Fruit fly (Drosophila melanogaster) whole organism, larva: ENCODE results near the gene Gr64d.
A peak's percentile ranks its signal among the peaks of the same experiment; 100 is the strongest.

Experiments used
- noc ChIP-seq: fragments of 200-800 bp; sonication (Bioruptor generic); optimal IDR thresholded peaks from 3 replicates; lab custom pipeline; 2019; ENCODE audit warnings: missing biosample characterization, mild to moderate bottlenecking, missing genetic modification characterization, moderate library complexity

Gr64d gene

DNA sequence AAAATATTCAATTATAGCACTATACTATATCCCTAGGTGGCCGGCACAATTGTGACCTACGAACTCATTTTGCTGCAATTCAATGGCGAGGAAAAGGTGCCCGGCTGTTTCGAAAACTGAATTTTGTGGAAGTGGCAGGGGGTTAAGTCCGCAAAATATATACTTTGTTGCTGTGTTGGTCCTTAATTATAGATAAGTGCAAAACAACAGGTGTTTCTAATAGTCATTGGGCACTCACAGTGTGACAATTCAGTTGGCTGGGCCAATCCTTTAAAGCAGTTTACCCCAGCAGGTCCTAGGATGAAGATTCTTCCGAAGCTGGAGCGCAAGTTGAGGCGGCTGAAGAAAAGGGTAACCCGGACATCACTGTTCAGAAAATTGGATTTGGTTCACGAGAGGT lies 3.6 kb downstream of the Gr64d start, which contains the start of gene Gr64f:
Gr64f (plus strand) TSS at position 301 of the 400 bp plus-strand sequence.
- no peak for TF ChIP-seq noc (tag; lab: Kevin White, UChicago)

DNA sequence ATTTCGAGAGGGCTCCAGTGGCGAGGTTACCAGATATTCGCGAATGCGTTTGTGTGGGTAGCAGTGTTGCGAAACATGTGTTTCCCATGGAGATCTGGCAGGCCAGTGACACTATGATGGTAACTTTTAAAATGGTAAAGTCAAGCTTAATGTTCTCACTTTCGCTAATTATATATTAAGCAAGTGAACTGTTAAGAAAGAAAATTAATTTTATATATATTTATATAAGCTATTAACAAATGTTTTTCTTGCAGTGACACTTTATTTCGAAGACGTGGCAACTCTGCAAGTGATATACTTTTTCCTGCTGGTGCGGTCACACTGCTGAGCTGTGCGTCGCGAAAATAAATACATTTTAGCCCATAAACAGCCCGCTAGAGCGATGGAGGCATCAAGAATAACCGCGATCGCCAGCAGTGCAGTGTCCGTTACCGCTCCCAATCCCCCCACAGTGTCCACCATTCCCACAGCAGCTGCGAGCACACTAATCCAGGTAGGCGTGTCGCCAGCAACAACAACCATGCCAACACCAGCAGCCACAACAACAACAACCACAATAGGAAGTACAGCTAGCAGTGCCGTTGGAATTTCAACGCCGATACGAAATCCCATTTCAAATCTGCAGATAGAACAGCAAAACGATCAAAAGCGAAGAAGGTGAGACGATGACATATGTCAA lies 8.5 kb downstream of the Gr64d start, which contains the start of the genes CG11593 and Rcd5:
CG11593 (minus strand) TSS at position 236 of the 679 bp plus-strand sequence.
Rcd5 (plus strand) TSS at position 283 of the 679 bp plus-strand sequence.
- no peak for TF ChIP-seq noc (tag; lab: Kevin White, UChicago)

DNA sequence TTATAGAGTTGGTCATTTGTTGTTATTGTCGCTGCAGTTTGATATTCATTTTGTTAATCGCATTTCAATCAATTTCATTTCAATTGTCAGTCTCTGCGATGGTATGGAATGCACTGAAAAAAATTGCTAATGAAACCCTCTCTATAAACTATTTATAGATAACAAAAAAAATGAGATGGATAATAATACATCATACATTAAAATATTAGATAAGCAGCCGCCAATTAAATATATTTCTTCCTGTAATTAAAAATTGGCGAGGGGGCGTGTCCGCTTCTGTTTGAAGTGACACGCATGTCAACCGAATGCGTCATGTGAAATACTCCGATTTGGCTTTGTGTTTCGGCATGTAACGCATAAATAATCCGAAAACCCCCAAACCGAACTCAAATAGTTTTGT lies 12.6 kb downstream of the Gr64d start:
- TF ChIP-seq noc (tag; lab: Kevin White, UChicago) = no peak

DNA sequence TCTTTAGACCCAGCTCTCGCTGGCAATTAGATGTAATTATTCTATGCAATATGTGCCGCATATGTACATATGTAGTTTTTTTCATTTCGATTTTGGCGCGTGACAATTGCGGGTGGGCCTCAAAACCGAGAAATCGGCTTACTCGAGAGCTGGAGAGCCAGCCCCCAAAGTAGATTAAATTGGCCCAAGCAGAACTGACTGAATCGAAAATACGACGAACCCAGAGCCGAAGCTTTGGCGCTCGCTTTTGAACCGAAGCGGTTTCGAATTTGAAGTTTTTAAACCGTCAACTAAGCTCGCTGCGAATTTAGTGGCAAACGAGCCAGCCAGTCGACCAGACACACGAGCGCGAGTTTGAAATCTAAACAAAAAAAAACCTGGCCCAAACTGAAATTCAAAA lies 14.4 kb downstream of the Gr64d start, which contains the start of gene CG1136:
CG1136 (plus strand) TSS at position 308 of the 400 bp plus-strand sequence.
- TF ChIP-seq noc (tag; lab: Kevin White, UChicago) = no peak

DNA sequence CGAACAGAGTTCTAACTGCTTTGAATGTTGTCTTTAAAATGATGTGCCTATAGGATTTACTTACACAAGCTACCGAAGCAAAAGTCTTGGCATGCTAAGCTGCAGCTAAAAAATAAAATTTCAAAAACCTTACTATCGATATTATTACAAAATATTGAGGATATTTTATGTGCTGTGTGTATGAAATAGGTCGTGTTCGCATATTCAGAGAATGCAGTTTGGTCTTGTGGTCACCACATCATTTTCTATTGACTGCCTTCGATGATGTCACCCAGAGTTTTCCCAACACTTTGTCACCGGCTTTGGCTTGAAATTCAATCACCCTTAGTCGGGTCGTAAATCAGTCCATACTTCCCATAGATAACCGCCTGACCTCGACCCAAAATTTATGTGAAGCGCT lies 15.8 kb downstream of the Gr64d start, which contains the start of gene Dpy-30L2:
Dpy-30L2 (minus strand) TSS at position 101 of the 400 bp plus-strand sequence.
- no peak for TF ChIP-seq noc (tag; lab: Kevin White, UChicago)

DNA sequence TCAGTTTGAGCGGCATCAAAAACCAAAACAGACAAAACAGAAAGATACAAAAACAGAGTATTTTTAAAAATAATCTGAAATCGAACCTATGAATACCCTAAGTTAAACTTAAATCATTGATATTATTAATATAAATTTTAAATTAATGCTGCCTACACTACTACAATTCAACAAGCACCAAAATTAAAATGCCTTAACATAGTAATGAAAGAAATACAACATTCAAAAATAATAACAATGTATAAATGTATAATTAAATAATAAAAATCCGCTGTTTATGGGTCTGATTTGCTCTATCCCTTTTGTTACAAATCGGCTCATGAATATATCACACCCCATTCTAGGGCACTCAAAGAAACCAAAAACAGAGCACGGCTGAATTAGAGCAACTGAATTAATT lies 17.2 kb downstream of the Gr64d start:
- no peak for TF ChIP-seq noc (tag; lab: Kevin White, UChicago)

DNA sequence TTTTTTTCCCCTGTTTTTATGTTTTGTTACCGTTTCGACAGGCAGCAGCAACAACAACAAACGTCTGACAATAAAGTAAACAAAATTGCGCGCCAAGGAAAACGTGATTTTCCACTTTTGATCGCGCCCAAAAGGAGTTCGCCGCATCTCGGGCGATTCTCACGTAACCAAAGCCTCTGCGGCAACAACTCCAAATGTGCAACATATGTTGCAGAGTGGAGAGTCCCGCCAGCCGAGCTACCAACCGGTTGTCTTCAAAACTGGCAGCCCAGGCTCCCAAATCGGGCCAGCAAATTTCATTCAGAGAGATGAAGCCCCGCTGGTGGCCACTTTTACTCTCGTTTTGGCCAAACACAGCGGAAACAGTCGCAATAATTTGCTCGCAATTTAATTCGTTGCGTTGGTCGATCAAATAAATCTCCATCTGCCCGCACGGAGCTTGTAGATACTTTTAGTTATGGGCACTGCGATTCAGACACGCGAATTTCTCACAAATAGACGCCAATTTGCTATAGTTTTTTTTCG lies 23.6 kb downstream of the Gr64d start:
- TF ChIP-seq noc (tag; lab: Kevin White, UChicago) = no peak

DNA sequence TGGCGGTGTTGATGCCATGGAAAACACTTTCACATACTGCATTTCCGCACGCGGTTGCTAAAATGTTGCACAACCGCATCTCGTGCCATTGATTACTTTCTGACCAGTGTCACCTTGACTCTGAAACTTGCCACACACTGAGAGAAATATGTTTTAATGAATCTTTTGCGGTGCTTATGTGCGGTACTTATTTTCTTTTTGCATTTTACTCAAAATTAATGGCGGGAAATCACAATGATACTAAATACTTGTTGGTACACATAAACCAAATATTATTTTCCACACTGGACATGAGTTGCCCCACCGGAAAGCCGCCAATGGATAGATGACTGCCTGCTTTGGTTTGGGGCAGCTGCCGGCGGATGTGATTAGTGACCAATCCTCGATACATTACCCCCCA lies 24.9 kb downstream of the Gr64d start:
- no peak for TF ChIP-seq noc (tag; lab: Kevin White, UChicago)

DNA sequence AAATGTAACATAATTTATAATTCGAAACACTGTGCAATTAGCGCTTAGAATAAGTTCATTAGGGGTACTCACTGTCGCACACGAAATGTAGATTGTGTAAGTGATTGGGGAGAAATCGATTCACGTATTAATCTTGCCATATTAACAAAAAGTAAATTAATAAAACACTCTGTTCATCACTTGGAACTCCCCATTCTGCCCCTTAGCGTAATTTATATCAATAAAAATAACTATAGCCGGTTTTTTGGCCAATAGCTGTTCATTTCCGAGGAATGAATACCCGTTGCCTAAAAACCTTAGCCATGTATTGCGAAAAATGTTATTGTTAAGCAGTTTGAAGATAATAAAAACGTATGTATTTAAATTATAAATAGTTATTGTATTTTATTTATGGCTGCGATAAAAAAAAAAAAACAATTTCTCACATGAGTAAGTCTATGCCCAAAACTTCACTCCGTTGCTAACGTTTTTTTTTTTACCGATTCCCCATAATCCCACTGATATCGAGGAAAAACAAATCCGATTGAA lies 27.5 kb downstream of the Gr64d start, which contains the start of gene Ugt305A1:
Ugt305A1 (plus strand) TSS at position 478 of the 528 bp plus-strand sequence.
- no peak for TF ChIP-seq noc (tag; lab: Kevin White, UChicago)

DNA sequence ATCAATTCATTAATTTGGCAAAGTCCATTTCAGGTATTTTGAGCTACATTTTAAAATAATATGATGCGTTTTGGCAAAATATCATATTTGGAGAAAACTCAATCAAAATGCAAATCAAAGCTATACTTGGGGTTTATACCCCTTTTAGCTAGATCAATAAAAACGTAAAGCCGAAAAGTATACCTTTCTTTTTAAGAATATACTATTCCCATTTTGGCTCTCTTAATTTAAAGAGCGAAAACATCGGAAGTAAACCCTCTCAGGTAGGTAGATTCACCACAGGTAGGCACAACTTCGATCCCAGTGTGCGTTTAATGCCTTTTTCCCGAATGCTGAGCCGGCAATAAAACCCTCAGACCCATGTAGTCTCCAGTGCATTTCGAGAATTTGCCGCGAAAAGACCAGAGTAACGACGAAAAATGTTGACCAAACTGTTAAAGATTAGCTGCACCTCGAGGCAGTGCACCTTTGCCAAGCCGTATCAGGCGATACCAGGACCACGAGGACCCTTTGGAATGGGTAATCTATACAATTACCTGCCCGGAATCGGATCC lies 30.1 kb downstream of the Gr64d start, which contains the start of gene dib:
dib (plus strand) TSS at position 372 of the 554 bp plus-strand sequence.
- TF ChIP-seq noc (tag; lab: Kevin White, UChicago) = no peak

DNA sequence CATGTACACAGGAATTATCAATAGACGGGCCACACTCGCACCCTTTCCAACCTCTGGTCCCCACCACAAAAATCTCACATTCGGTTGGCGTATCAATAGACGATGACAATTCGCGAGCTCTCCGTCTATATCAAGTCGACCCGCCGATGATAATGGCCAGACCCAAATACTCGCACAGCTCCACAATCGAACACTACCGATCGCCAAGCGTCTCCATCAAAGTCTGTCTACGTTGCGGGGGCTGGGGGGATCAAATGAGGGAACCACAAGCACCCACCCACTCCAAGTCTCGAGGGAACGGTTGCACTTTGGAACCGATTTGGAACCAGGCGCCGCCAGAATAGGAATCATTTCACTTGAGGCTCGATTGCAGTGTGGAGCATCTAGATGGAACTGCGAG lies 36.5 kb downstream of the Gr64d start:
- TF ChIP-seq noc (tag; lab: Kevin White, UChicago) = no peak

DNA sequence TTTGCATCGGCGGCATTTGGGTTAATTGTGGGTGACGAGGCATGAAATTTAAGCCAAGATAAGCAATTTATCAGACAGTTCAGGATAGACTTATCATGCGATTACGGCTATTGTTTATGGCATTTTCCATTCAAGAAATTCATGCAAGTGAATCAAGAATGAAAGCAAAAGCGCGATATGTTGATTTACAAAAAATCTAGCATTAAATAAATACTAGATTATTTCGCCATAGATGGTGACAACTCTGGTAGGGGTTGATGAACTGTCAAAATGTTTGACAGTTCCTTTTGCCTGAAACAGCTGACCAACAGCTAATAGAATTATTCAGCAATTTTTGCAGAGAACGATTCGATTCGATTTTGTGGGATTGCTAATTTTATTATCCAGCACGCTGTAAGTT lies 37.2 kb downstream of the Gr64d start, which contains the start of gene CG32259:
CG32259 (plus strand) TSS at position 301 of the 400 bp plus-strand sequence.
- no peak for TF ChIP-seq noc (tag; lab: Kevin White, UChicago)

DNA sequence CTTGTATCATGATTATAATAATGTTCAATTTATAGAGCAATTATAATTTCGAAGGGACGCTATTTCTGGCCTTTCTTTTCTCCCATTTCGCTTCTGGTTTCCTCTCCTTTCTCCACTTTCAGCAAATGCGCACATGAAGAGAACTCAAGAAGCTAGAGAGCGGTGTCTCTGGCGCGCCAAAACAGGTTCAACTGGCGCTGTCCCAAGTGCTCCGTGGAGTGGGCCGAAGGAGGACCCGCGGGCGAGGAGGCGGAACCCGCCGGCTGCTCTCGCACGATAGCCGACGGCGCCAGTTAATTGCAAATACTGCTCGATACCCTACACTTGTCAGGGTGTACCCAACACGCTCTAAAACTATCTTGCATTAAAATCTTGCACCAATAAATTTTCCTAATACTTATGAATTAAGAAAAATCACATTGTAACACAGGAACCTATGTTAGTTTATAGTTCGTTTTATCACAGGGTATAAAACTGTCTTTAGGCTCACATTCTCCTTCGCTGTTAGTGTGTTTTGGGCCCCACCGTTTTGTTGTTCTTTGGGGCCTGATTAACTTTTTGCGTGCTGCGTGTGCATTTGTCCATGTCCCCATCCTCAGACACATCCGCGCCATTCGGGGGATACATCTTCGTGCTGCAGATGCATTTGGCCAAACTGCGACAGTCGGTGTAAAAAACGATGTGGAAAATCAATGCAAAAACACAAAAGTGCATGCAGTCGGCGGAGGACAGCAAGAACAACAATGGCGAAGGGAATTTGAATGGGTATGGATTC lies 38.5 kb downstream of the Gr64d start:
- TF ChIP-seq noc (tag; lab: Kevin White, UChicago) = peak; percentile 88

DNA sequence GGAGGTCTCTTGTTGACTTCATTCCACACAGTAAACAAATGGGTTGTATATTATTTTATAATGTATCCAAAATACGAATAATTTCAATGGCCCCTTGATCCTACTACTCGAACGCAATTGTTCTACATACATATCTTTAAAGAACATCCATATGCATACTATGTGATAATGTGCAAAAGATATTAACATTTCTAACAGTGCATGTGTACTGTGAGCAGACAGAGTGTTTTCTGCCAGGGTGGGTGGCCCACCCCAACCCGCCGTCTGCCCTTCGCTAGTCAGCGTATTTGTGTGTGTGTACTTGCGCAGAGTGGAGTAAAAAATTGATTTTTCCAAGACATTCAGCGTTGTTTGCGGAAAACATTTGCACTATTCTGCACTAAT lies 39.1 kb downstream of the Gr64d start:
- no peak for TF ChIP-seq noc (tag; lab: Kevin White, UChicago)

DNA sequence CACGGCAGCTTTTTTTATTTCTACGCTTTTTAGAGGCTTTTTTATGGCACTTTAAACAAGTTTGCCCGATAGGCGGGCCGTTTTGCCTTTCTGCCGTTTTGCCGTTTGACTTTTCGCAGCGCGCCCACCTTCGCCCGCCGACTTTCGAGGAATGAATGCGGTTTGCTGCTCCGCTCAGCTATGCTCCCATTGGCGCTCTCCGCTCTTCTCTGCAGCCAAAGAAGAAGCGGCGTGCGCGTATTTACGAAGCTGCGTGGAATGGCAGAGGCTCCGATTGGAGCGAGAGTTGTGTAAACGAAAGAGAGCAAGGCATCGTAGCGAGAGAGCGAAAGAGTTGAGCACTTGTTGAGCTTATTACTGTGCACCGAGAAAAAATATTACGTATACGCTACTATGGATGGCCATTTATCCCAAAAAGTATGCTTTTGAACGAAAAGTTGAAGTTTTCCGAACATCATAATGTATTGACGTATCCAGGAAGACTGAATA lies 39.7 kb downstream of the Gr64d start, which contains the start of gene wit:
wit (minus strand) TSS at position 157 of the 489 bp plus-strand sequence.
- TF ChIP-seq noc (tag; lab: Kevin White, UChicago) = peak; percentile 52
